Worm (Caenorhabditis elegans) whole organism, mixed stage, embryonic: ENCODE results near the gene cfap-36.

Source experiments
- M03D4.4 ChIP-seq: sonication (generic microtip); optimal IDR thresholded peaks from 2 replicates; lab custom pipeline; 2017; ENCODE audit warnings: mild to moderate bottlenecking, missing genetic modification characterization, missing compliant biosample characterization
- ceh-39 ChIP-seq: fragments of 150-350 bp; optimal IDR thresholded peaks from 2 replicates; lab custom pipeline; 2014; ENCODE audit warnings: missing biosample characterization, missing genetic modification characterization
- ceh-43 ChIP-seq: fragments of 200-800 bp; sonication (Bioruptor generic); optimal IDR thresholded peaks from 2 replicates; lab custom pipeline; 2018; ENCODE audit warnings: mild to moderate bottlenecking, missing genetic modification characterization, moderate library complexity, missing compliant biosample characterization
- drap-1 ChIP-seq: fragments of 200-800 bp; sonication (Bioruptor generic); optimal IDR thresholded peaks from 3 replicates; lab custom pipeline; 2018; ENCODE audit warnings: mild to moderate bottlenecking, missing genetic modification characterization, missing compliant biosample characterization
- elt-1 ChIP-seq: sonication (generic microtip); optimal IDR thresholded peaks from 2 replicates; lab custom pipeline; 2017; ENCODE audit warnings: missing genetic modification characterization, mild to moderate bottlenecking, missing compliant biosample characterization, antibody characterized with exemption, moderate library complexity, borderline replicate concordance; ENCODE audit not compliant: insufficient read depth
- elt-3 ChIP-seq: fragments of 150-350 bp; optimal IDR thresholded peaks from 2 replicates; lab custom pipeline; 2014; ENCODE audit warnings: missing biosample characterization, missing genetic modification characterization
- ham-2 ChIP-seq: fragments of 200-800 bp; sonication (Bioruptor generic); optimal IDR thresholded peaks from 2 replicates; lab custom pipeline; 2018; ENCODE audit warnings: mild to moderate bottlenecking, missing genetic modification characterization, missing compliant biosample characterization
- hlh-1 ChIP-seq: fragments of 150-350 bp; optimal IDR thresholded peaks from 2 replicates; lab custom pipeline; 2014; ENCODE audit warnings: missing biosample characterization, missing genetic modification reagents, missing genetic modification characterization
- mab-5 ChIP-seq: fragments of 150-350 bp; optimal IDR thresholded peaks from 2 replicates; lab custom pipeline; 2014; ENCODE audit warnings: missing biosample characterization, missing genetic modification characterization
- mep-1 ChIP-seq: fragments of 150-350 bp; optimal IDR thresholded peaks from 2 replicates; lab custom pipeline; 2017; ENCODE audit warnings: missing biosample characterization, missing genetic modification reagents, missing genetic modification characterization, inconsistent platforms
- nhr-12 ChIP-seq: fragments of 150-350 bp; optimal IDR thresholded peaks from 2 replicates; lab custom pipeline; 2014; ENCODE audit warnings: missing biosample characterization, missing genetic modification characterization
- nhr-2 ChIP-seq: fragments of 150-350 bp; optimal IDR thresholded peaks from 2 replicates; lab custom pipeline; 2014; ENCODE audit warnings: missing biosample characterization, missing genetic modification characterization
- nhr-76 ChIP-seq: sonication (generic microtip); optimal IDR thresholded peaks from 2 replicates; lab custom pipeline; 2017; ENCODE audit warnings: missing biosample characterization, missing genetic modification characterization
- sem-2 ChIP-seq: fragments of 200-800 bp; sonication (Bioruptor generic); optimal IDR thresholded peaks from 2 replicates; lab custom pipeline; 2018; ENCODE audit warnings: mild to moderate bottlenecking, missing genetic modification characterization, missing compliant biosample characterization
- snpc-4 ChIP-seq: fragments of 150-350 bp; optimal IDR thresholded peaks from 2 replicates; lab custom pipeline; 2014; ENCODE audit warnings: missing biosample characterization, missing genetic modification characterization
- sptf-1 ChIP-seq: sonication (generic microtip); optimal IDR thresholded peaks from 2 replicates; lab custom pipeline; 2017; ENCODE audit warnings: mild to moderate bottlenecking, missing genetic modification characterization, moderate library complexity, missing compliant biosample characterization
- tbx-8 ChIP-seq: fragments of 200-800 bp; sonication (Bioruptor generic); optimal IDR thresholded peaks from 2 replicates; lab custom pipeline; 2018; ENCODE audit warnings: mild to moderate bottlenecking, missing genetic modification characterization, moderate library complexity, missing compliant biosample characterization
- unc-39 ChIP-seq: fragments of 150-350 bp; optimal IDR thresholded peaks from 2 replicates; lab custom pipeline; 2014; ENCODE audit warnings: missing biosample characterization, missing genetic modification characterization
- unc-62 ChIP-seq: fragments of 150-350 bp; optimal IDR thresholded peaks from 2 replicates; lab custom pipeline; 2014; ENCODE audit warnings: missing biosample characterization, missing genetic modification reagents, missing genetic modification characterization

The cfap-36 gene

DNA sequence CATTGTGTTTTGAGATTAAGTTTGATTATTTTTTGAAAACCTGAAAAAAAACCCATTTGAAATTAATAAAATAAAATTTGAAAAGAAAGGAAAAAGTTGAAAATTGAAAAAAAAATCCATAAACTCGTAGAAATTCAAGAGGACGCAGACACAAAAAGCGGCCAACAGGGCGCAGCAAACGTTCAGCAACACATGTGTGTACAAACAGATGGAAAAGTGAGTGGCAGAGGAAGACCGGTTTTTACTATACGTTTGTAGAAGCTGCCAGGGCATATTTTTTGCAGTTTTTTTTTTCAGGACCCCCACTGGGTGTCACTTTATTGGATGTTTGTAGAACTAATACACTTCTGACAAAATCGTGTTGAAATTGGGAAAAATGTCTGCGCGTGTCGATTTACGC is 49.3 kb downstream of the cfap-36 start, which contains the start of gene cgp-1:
Gene cgp-1 (minus strand): TSS at position 40 of the 400 bp plus-strand sequence.
- TF ChIP-seq mep-1 (tag; lab: Kevin White, UChicago) (peak; percentile 9), ceh-43 (GFP tag; lab: Kevin White, UChicago) (no peak), hlh-1 (tag; lab: Kevin White, UChicago) (peak; percentile 5)

DNA sequence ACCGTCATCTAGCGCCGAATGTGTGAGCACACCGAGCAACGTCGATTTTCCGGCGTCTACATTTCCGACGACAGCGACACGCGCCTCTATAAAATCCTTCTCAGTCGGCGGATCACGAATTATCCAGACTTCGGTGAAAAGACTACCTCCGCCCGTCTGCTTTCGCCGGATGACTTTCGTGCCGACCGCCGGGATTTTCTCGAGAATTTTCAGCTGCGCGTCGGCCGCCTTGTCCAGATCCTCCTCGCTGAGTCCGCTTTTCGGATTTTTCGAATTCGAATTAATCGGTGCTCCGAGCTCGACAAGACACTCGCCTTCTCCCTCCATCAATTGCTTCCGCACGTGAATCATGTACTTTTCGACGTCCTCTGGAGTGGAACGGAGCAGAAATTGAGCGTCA is 49.8 kb downstream of the cfap-36 start:
- TF ChIP-seq snpc-4 (tag; lab: Kevin White, UChicago) (no peak), elt-3 (tag; lab: Kevin White, UChicago) (no peak), unc-62 (GFP tag; lab: Kevin White, UChicago) (no peak), drap-1 (GFP tag; lab: Kevin White, UChicago) (no peak), ceh-39 (tag; lab: Kevin White, UChicago) (no peak), tbx-8 (GFP tag; lab: Kevin White, UChicago) (no peak), ceh-43 (GFP tag; lab: Kevin White, UChicago) (no peak), nhr-12 (no peak), nhr-2 (tag; lab: Kevin White, UChicago) (no peak), sem-2 (GFP tag; lab: Kevin White, UChicago) (no peak), unc-39 (no peak), M03D4.4 (tag; lab: Kevin White, UChicago) (no peak), sptf-1 (tag; lab: Kevin White, UChicago) (no peak), mep-1 (tag; lab: Kevin White, UChicago) (no peak)
- TF ChIP-seq, all 35 proteins: peak for 0

ce11 chrV:117312-117711 is 54.7 kb downstream of the cfap-36 start:
- TF ChIP-seq ham-2: no peak
- peak; percentile 25 for TF ChIP-seq hlh-1 (tag; lab: Kevin White, UChicago)

DNA sequence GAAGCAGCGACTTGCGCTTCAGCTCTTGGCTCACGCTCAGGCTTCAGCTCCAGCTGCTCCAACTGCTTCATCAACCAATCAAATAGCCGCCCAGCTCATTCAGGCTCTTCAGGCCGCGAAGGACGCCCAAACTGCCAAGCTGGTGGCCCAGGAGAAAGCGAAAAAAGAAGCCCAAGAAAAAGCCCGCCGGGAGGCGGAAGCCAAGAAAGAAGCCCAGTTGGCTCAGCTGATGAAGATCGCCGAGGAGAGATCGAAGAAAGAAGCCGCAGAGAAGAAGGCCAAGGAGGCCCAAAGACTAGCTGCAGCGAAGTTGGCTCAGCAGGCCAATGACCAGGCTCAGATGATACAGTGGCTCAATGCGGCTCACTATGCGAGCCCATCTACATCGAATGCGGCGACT is 55.8 kb downstream of the cfap-36 start:
- TF ChIP-seq nhr-2 (tag; lab: Kevin White, UChicago): no peak
- no peak for TF ChIP-seq sem-2 (GFP tag; lab: Kevin White, UChicago)
- no peak for TF ChIP-seq drap-1 (GFP tag; lab: Kevin White, UChicago)
- no peak for TF ChIP-seq mab-5 (tag; lab: Kevin White, UChicago)
- TF ChIP-seq unc-62 (GFP tag; lab: Kevin White, UChicago): no peak
- TF ChIP-seq elt-1 (tag; lab: Kevin White, UChicago): no peak
- no peak for TF ChIP-seq nhr-76 (tag; lab: Kevin White, UChicago)
